Worm (Caenorhabditis elegans): ENCODE measurements around the gene ins-6.

ce11 chrII:6046023-6046631, 45.9 kb downstream of the ins-6 start:
- TF ChIP-seq pha-4 (tag; optimal IDR thresholded peaks at IDR 0.05) (no peak), nhr-11 (tag; optimal IDR thresholded peaks at IDR 0.05) (no peak), fax-1 (tag; optimal IDR thresholded peaks at IDR 0.05) (no peak), tbx-2 (tag; optimal IDR thresholded peaks at IDR 0.05) (no peak), ama-1 (optimal IDR thresholded peaks at IDR 0.05) (no peak), npax-4 (tag; optimal IDR thresholded peaks at IDR 0.05) (no peak), ceh-30 (tag; optimal IDR thresholded peaks at IDR 0.05) (no peak), pha-2 (tag; optimal IDR thresholded peaks at IDR 0.05) (no peak)
